ENCODE assay signal across 4 fruit fly cellular contexts in genomic region chr2L:13035687-13036185, dm6.
TF ChIP-seq lines count a peak whose summit lies in the region.

No protein-coding gene starts in this region.

- no peak for TF ChIP-seq CTCF in whole organism, embryonic (GFP tag; optimal IDR thresholded peaks at IDR 0.05; lab: Kevin White, UChicago)

TF ChIP-seq in whole organism, adult, 20 proteins besides CTCF, POLR2A, EP300 and RAD21:
- TF ChIP-seq CG7045 (GFP tag; optimal IDR thresholded peaks at IDR 0.05; lab: Kevin White, UChicago) (peak; percentile 20), cnc (optimal IDR thresholded peaks at IDR 0.05; lab: Kevin White, UChicago) (no peak)

TF ChIP-seq in whole organism, embryonic, 481 proteins besides CTCF, POLR2A, EP300 and RAD21:
- TF ChIP-seq Trl (optimal IDR thresholded peaks at IDR 0.05; lab: Kevin White, UChicago) (peak; percentile 29 to 66), Trl (GFP tag; optimal IDR thresholded peaks at IDR 0.05; lab: Kevin White, UChicago) (no peak), Optix (GFP tag; IDR thresholded peaks at IDR 0.05; lab: Robert Waterston, UW) (no peak), Deaf1 (tag; optimal IDR thresholded peaks at IDR 0.05; lab: Kevin White, UChicago) (peak; percentile 61), Mad (GFP tag; optimal IDR thresholded peaks at IDR 0.05; lab: Kevin White, UChicago) (no peak), Drgx (GFP tag; IDR thresholded peaks at IDR 0.05; lab: Robert Waterston, UW) (peak; percentile 36; the same call in 1 of the 2 replicates), CG3163 (GFP tag; optimal IDR thresholded peaks at IDR 0.05; lab: Kevin White, UChicago) (peak; percentile 91), nom (GFP tag; optimal IDR thresholded peaks at IDR 0.05; lab: Kevin White, UChicago) (peak; percentile 65)

TF ChIP-seq in whole organism, prepupa, 60 proteins besides CTCF, POLR2A, EP300 and RAD21:
- TF ChIP-seq CG9139 (GFP tag; optimal IDR thresholded peaks at IDR 0.05; lab: Kevin White, UChicago) (peak; percentile 29), achi (GFP tag; optimal IDR thresholded peaks at IDR 0.05; lab: Kevin White, UChicago) (no peak), eg (GFP tag; IDR thresholded peaks at IDR 0.05; lab: Robert Waterston, UW) (peak; percentile 44; the same call in 2 of the 3 replicates), Hr39 (GFP tag; optimal IDR thresholded peaks at IDR 0.05; lab: Kevin White, UChicago) (no peak), ss (GFP tag; optimal IDR thresholded peaks at IDR 0.05; lab: Kevin White, UChicago) (peak in 1 of 2 experiments; percentile 54), Ets96B (tag; optimal IDR thresholded peaks at IDR 0.05; lab: Kevin White, UChicago) (peak; percentile 20), CG8119 (GFP tag; IDR thresholded peaks at IDR 0.05; lab: Robert Waterston, UW) (0 out of 3 replicates have a peak, but pooled peaks have one; percentile 16)

TF ChIP-seq in whole organism, pupa, 21 proteins besides CTCF, POLR2A, EP300 and RAD21:
- TF ChIP-seq rn (GFP tag; IDR thresholded peaks at IDR 0.05; lab: Robert Waterston, UW): no peak
- TF ChIP-seq gl (tag; optimal IDR thresholded peaks at IDR 0.05; lab: Kevin White, UChicago): peak; percentile 42
- peak; percentile 11 for TF ChIP-seq Pif1A (GFP tag; optimal IDR thresholded peaks at IDR 0.05; lab: Kevin White, UChicago)
- TF ChIP-seq CG13204 (GFP tag; optimal IDR thresholded peaks at IDR 0.05; lab: Kevin White, UChicago): no peak
- no peak for TF ChIP-seq D1 (tag; optimal IDR thresholded peaks at IDR 0.05; lab: Kevin White, UChicago)
- TF ChIP-seq CG32121 (GFP tag; IDR thresholded peaks at IDR 0.05; lab: Robert Waterston, UW): 0 out of 2 replicates have a peak, but pooled peaks have one; percentile 11
- TF ChIP-seq CG8159 (tag; optimal IDR thresholded peaks at IDR 0.05; lab: Kevin White, UChicago): peak; percentile 13
- peak; percentile 27 for TF ChIP-seq CG34367 (tag; optimal IDR thresholded peaks at IDR 0.05; lab: Kevin White, UChicago)
- TF ChIP-seq Ets98B (GFP tag; IDR thresholded peaks at IDR 0.05; lab: Robert Waterston, UW): no peak
- peak; percentile 72 for TF ChIP-seq CG4496 (GFP tag; IDR thresholded peaks at IDR 0.05; lab: Robert Waterston, UW)
- no peak for TF ChIP-seq CG10348 (GFP tag; IDR thresholded peaks at IDR 0.05; lab: Robert Waterston, UW)
- TF ChIP-seq CG15710 (tag; optimal IDR thresholded peaks at IDR 0.05; lab: Kevin White, UChicago): peak; percentile 23
- peak; percentile 59 for TF ChIP-seq CG12605 (GFP tag; IDR thresholded peaks at IDR 0.05; lab: Robert Waterston, UW)
